Fruit fly (Drosophila melanogaster) Kc167 (cell line): ENCODE data around the gene U4-U6-60K.

ENCODE experiments used
- Myc ChIP-seq: fragments of >200 bp; optimal IDR thresholded peaks from 2 replicates; lab custom pipeline; 2017; ENCODE audit warnings: missing external identifiers
- Sin3A ChIP-seq: fragments of >200 bp; optimal IDR thresholded peaks from 2 replicates; lab custom pipeline; 2018; ENCODE audit warnings: missing external identifiers
- h ChIP-seq: fragments of >200 bp; optimal IDR thresholded peaks from 3 replicates; lab custom pipeline; 2018; ENCODE audit warnings: missing external identifiers
- insv ChIP-seq: fragments of >200 bp; optimal IDR thresholded peaks from 3 replicates; lab custom pipeline; 2018; ENCODE audit warnings: missing external identifiers
- psq ChIP-seq: fragments of >200 bp; optimal IDR thresholded peaks from 2 replicates; lab custom pipeline; 2017; ENCODE audit warnings: missing external identifiers
- ttk ChIP-seq: sonication (Bioruptor generic); optimal IDR thresholded peaks from 2 replicates; lab custom pipeline; 2017; ENCODE audit warnings: missing external identifiers

dm6 chr3L:17474711-17475451 is 38.8 kb downstream of the U4-U6-60K start, which contains the start of the genes UQCR-Q and CG46525:
- no peak for TF ChIP-seq h (lab: Kevin White, UChicago)
- TF ChIP-seq Sin3A: no peak
- TF ChIP-seq insv (lab: Kevin White, UChicago): no peak
- no peak for TF ChIP-seq Myc
- TF ChIP-seq ttk (lab: Kevin White, UChicago): no peak
- TF ChIP-seq psq (lab: Kevin White, UChicago): no peak
